Worm (Caenorhabditis elegans) whole organism, early embryonic: ENCODE data around the gene pqn-57.
"Not testable (repeated sequence)": the region's sequence is repeated elsewhere in the genome, so short reads cannot be mapped to it uniquely, and the experiment has no call there.

Experiments
- B0310.2 ChIP-seq: sonication (generic microtip); optimal IDR thresholded peaks from 2 replicates; lab custom pipeline; 2016; ENCODE audit warnings: mild to moderate bottlenecking, missing genetic modification characterization, missing compliant biosample characterization
- F13C5.2 ChIP-seq: sonication (generic microtip); optimal IDR thresholded peaks from 2 replicates; lab custom pipeline; 2017; ENCODE audit warnings: mild to moderate bottlenecking, missing genetic modification characterization, inconsistent platforms, missing compliant biosample characterization
- aly-1 ChIP-seq: sonication (generic microtip); optimal IDR thresholded peaks from 2 replicates; lab custom pipeline; 2016; ENCODE audit warnings: missing genetic modification characterization, missing compliant biosample characterization
- ama-1 ChIP-seq: fragments of 150-350 bp; optimal IDR thresholded peaks from 2 replicates; lab custom pipeline; 2014
- ceh-13 ChIP-seq: fragments of 200-800 bp; sonication (Bioruptor generic); optimal IDR thresholded peaks from 2 replicates; lab custom pipeline; 2018; ENCODE audit warnings: mild to moderate bottlenecking, missing genetic modification characterization, missing compliant biosample characterization
- ceh-36 ChIP-seq: sonication (generic microtip); optimal IDR thresholded peaks from 2 replicates; lab custom pipeline; 2016; ENCODE audit warnings: missing genetic modification characterization, inconsistent platforms, missing compliant biosample characterization
- ets-7 ChIP-seq: sonication (generic microtip); optimal IDR thresholded peaks from 2 replicates; lab custom pipeline; 2016; ENCODE audit warnings: missing genotype, missing genetic modification characterization, missing compliant biosample characterization
- flt-1 ChIP-seq: fragments of 200-800 bp; sonication (Bioruptor generic); IDR thresholded peaks from 2 replicates; pipeline ENCODE4 v1.3.6; 2022; ENCODE audit warnings: missing genetic modification characterization, missing compliant biosample characterization
- hmbx-1 ChIP-seq: sonication (generic microtip); optimal IDR thresholded peaks from 2 replicates; lab custom pipeline; 2016; ENCODE audit warnings: mild to moderate bottlenecking, missing genetic modification characterization, missing compliant biosample characterization
- hmg-4 ChIP-seq: fragments of 200-800 bp; sonication (Bioruptor generic); optimal IDR thresholded peaks from 2 replicates; lab custom pipeline; 2018; ENCODE audit warnings: mild to moderate bottlenecking, missing genetic modification characterization, missing compliant biosample characterization
- hnd-1 ChIP-seq: sonication (generic microtip); optimal IDR thresholded peaks from 2 replicates; lab custom pipeline; 2016; ENCODE audit warnings: missing genetic modification characterization, missing compliant biosample characterization
- pes-1 ChIP-seq: fragments of 200-800 bp; sonication (Bioruptor generic); IDR thresholded peaks from 2 replicates; pipeline ENCODE4 v1.3.6; 2022; ENCODE audit warnings: missing genetic modification reagents, missing genetic modification characterization, missing compliant biosample characterization
- scrt-1 ChIP-seq: fragments of 200-800 bp; sonication (Bioruptor generic); IDR thresholded peaks from 2 replicates; pipeline ENCODE4 v1.3.6; 2022; ENCODE audit warnings: missing genetic modification characterization, missing compliant biosample characterization
- sea-1 ChIP-seq: fragments of 200-800 bp; sonication (Bioruptor generic); conservative IDR thresholded peaks from 2 replicates; pipeline ENCODE4 v1.3.6; 2022; ENCODE audit warnings: missing genetic modification characterization, missing compliant biosample characterization
- tbx-11 ChIP-seq: fragments of 200-800 bp; sonication (Bioruptor generic); IDR thresholded peaks from 2 replicates; pipeline ENCODE4 v1.3.6; 2022; ENCODE audit warnings: missing genetic modification characterization, missing compliant biosample characterization
- tbx-37 ChIP-seq: fragments of 200-800 bp; sonication (Bioruptor generic); conservative IDR thresholded peaks from 2 replicates; pipeline ENCODE4 v1.3.6; 2022; ENCODE audit warnings: missing genetic modification reagents, missing genetic modification characterization, missing compliant biosample characterization
- tra-4 ChIP-seq: sonication (generic microtip); optimal IDR thresholded peaks from 2 replicates; lab custom pipeline; 2017; ENCODE audit warnings: missing genetic modification characterization, missing compliant biosample characterization

pqn-57 gene

DNA sequence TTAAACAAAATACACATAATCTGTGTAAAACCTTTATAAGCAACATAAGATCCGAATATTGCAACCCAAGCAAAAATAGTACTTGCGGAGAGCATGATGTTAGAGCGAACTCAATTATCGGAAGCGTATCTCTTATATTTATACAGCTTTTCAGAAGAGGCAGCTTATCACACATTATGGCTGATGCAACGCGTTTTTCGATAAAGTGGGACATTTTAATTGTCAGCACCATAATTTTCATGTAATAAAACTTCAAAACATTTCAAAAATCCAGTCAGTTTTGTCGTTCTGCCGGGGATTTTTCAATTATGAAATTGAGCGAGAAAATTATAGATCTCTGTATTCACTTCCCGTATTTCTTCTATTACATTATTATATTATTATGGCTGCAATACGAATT, 25.5 kb upstream of the pqn-57 start, which contains the start of gene drd-5:
drd-5 (minus strand) TSS at position 101 of the 400 bp plus-strand sequence.
- no peak for TF ChIP-seq tra-4 (tag; lab: Kevin White, UChicago)
- TF ChIP-seq tbx-37 = no peak
- no peak for TF ChIP-seq flt-1
- TF ChIP-seq scrt-1 = no peak
- TF ChIP-seq ets-7 (tag; lab: Kevin White, UChicago) = no peak
- TF ChIP-seq ceh-13 = no peak
- TF ChIP-seq B0310.2 = no peak
- no peak for TF ChIP-seq hmbx-1 (tag; lab: Kevin White, UChicago)
- TF ChIP-seq ceh-36 (tag; lab: Kevin White, UChicago) = no peak
- no peak for TF ChIP-seq ama-1 (lab: Kevin White, UChicago)
- TF ChIP-seq hmg-4 (GFP tag; lab: Kevin White, UChicago) = no peak
- TF ChIP-seq sea-1 (GFP tag; lab: Robert Waterston, UW) = no peak
- TF ChIP-seq F13C5.2 (tag; lab: Kevin White, UChicago) = no peak
- TF ChIP-seq aly-1 = no peak
- no peak for TF ChIP-seq hnd-1
- no peak for TF ChIP-seq tbx-11 (GFP tag; lab: Robert Waterston, UW)
- TF ChIP-seq pes-1 (GFP tag; lab: Robert Waterston, UW) = no peak

DNA sequence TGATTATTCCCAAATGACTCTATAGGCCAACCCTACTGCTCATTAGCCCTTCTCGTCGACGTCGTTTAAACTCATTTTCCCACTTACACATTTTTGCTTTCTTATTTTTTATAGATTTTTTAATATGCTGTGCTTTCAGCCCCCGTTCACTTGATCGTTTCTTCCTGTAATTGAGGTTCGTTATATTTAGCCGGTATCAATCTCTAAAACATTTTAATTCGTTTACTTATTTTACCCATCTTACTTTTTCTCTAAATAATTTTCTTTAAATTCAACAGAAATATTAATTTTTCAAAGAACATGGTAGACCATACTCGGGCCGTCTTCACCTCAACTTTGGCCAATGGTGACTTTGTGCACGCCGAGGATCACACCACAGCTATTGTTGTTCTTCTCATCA, 20.9 kb upstream of the pqn-57 start, which contains the start of gene F55E10.1:
F55E10.1 (plus strand) TSS at position 301 of the 400 bp plus-strand sequence.
- TF ChIP-seq ama-1 (lab: Kevin White, UChicago) = no peak
- no peak for TF ChIP-seq B0310.2
- TF ChIP-seq F13C5.2 (tag; lab: Kevin White, UChicago) = no peak

DNA sequence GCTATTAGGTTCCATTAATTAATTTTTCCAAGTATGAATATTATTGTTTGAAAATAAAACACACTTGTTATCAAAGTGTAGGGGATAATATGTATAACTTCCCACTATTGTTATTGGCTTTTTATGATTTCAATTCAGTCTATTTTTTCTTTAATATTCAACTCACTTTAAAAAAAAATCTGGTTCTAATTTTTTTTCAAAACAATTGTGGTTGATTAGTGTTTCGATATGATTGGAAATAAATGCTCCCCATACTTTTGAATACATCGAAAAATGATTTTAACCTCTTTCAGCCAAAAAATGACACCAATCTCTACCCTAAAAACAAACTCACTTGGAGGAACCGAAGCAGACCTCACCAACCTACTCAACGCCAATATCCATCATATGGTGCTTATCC, 19.6 kb upstream of the pqn-57 start, which contains the start of gene F55E10.2:
F55E10.2 (plus strand) TSS at position 301 of the 400 bp plus-strand sequence.
- TF ChIP-seq hmg-4 (GFP tag; lab: Kevin White, UChicago) (no peak), scrt-1 (no peak), ama-1 (lab: Kevin White, UChicago) (no peak), ceh-36 (tag; lab: Kevin White, UChicago) (no peak)

ce11 chrX:8327800-8328199, 7.0 kb upstream of the pqn-57 start, which contains the start of gene F55E10.4:
Gene F55E10.4 (minus strand): TSS chrX:8327900.
- TF ChIP-seq tra-4 (tag; lab: Kevin White, UChicago) (no peak), ceh-36 (tag; lab: Kevin White, UChicago) (no peak), scrt-1 (no peak), flt-1 (no peak), ceh-13 (no peak), aly-1 (no peak), sea-1 (GFP tag; lab: Robert Waterston, UW) (no peak)

- TF ChIP-seq tbx-11 (GFP tag; lab: Robert Waterston, UW) (no peak), hmg-4 (GFP tag; lab: Kevin White, UChicago) (no peak), pes-1 (GFP tag; lab: Robert Waterston, UW) (no peak)
Observed at ce11 chrX:8326394-8326793, 5.6 kb upstream of the pqn-57 start, which contains the start of gene R09F10.8. Gene R09F10.8 (minus strand): TSS chrX:8326451.

ce11 chrX:8323371-8323770, 2.6 kb upstream of the pqn-57 start, which contains the start of gene R09F10.1:
Gene R09F10.1 (plus strand): TSS chrX:8323592.
- TF ChIP-seq hmg-4 (GFP tag; lab: Kevin White, UChicago) (no peak), tra-4 (tag; lab: Kevin White, UChicago) (no peak), tbx-11 (GFP tag; lab: Robert Waterston, UW) (no peak), ceh-13 (no peak), aly-1 (no peak), F13C5.2 (tag; lab: Kevin White, UChicago) (no peak), tbx-37 (no peak), hnd-1 (no peak), scrt-1 (no peak), ceh-36 (tag; lab: Kevin White, UChicago) (no peak), hmbx-1 (tag; lab: Kevin White, UChicago) (no peak), pes-1 (GFP tag; lab: Robert Waterston, UW) (no peak), ets-7 (tag; lab: Kevin White, UChicago) (no peak)

DNA sequence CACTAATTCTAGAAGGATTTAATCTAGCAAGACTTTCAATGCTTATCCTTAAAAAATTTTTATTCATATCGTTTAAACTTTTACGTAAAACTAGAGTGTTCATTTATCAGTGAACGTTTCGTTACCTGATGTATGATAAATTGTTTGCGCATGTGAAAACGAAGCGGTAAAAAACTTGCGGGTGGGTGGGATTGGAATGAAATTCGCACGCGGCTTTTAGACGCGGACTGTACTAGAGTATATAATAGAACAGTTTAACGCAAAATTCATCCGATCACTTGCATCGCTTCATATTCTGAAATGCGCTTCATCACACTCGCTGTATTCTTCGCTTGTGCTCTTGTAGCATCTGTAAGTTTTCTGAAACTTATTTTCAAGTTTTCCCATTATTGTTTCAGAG, 1.0 kb upstream of the pqn-57 start, which contains the start of gene abu-9:
abu-9 (plus strand) TSS at position 301 of the 400 bp plus-strand sequence.
- TF ChIP-seq F13C5.2 (tag; lab: Kevin White, UChicago); ets-7 (tag; lab: Kevin White, UChicago); aly-1: not testable (repeated sequence)

DNA sequence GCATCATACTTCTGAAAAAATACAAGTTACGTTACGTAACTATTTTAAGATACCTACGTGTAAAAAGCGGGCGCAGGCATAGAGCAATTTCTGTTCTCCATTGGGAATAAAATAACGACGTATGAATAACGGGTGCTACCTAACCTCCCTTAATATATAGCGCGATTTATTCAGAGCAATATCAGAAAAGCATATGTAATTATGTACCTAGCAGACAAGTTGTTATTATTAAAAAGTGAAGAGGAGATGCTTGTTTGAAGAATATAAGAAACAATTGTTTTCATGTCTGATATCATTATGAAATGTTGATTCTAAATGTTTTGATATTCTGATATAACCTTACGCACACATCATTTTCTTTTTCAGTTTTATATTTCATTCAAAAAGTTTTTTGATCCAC, 1.8 kb downstream of the pqn-57 start, which contains the start of gene srh-11:
srh-11 (minus strand) TSS at position 101 of the 400 bp plus-strand sequence.
- TF ChIP-seq B0310.2 (no peak), hmbx-1 (tag; lab: Kevin White, UChicago) (no peak), hnd-1 (no peak), hmg-4 (GFP tag; lab: Kevin White, UChicago) (no peak)

ce11 chrX:8311590-8311989, 9.2 kb downstream of the pqn-57 start:
- TF ChIP-seq hmg-4 (GFP tag; lab: Kevin White, UChicago) = no peak
- no peak for TF ChIP-seq flt-1
- no peak for TF ChIP-seq tra-4 (tag; lab: Kevin White, UChicago)
- TF ChIP-seq scrt-1 = no peak
- TF ChIP-seq pes-1 (GFP tag; lab: Robert Waterston, UW) = no peak
